Fruit fly (Drosophila melanogaster) whole organism, prepupa: ENCODE measurements around the gene CG17139.
A peak's percentile ranks its signal among the peaks of the same experiment; 100 is the strongest.

ENCODE experiments used
- CG11294 ChIP-seq: fragments of 200-800 bp; sonication (Bioruptor generic); IDR thresholded peaks from 2 replicates; pipeline ENCODE4 v1.3.6; 2022; ENCODE audit warnings: missing biosample characterization, missing genetic modification characterization
- CG11902 ChIP-seq: fragments of 200-800 bp; sonication (Bioruptor generic); optimal IDR thresholded peaks from 3 replicates; lab custom pipeline; 2016; ENCODE audit warnings: missing biosample characterization, missing genetic modification characterization
- CG15336 ChIP-seq: fragments of 200-800 bp; sonication (Bioruptor generic); IDR thresholded peaks from 2 replicates; pipeline ENCODE4 v1.3.6; 2022; ENCODE audit warnings: missing biosample characterization, missing genetic modification characterization
- CG1621 ChIP-seq: fragments of 200-800 bp; sonication (Bioruptor generic); optimal IDR thresholded peaks from 3 replicates; lab custom pipeline; 2018; ENCODE audit warnings: missing biosample characterization, mild to moderate bottlenecking, missing genetic modification characterization
- CG16779 ChIP-seq: fragments of 200-800 bp; sonication (Bioruptor generic); optimal IDR thresholded peaks from 3 replicates; lab custom pipeline; 2017; ENCODE audit warnings: missing biosample characterization, mild to moderate bottlenecking, missing genetic modification characterization
- CG3032 ChIP-seq: fragments of 200-800 bp; optimal IDR thresholded peaks from 2 replicates; lab custom pipeline; 2019; ENCODE audit warnings: missing biosample characterization, mild to moderate bottlenecking, missing genetic modification characterization, moderate library complexity
- CG31627 ChIP-seq: fragments of 200-800 bp; sonication (Bioruptor generic); optimal IDR thresholded peaks from 3 replicates; lab custom pipeline; 2016; ENCODE audit warnings: missing biosample characterization, missing genetic modification characterization
- CG3919 ChIP-seq: fragments of 200-800 bp; sonication (Bioruptor generic); optimal IDR thresholded peaks from 3 replicates; lab custom pipeline; 2016; ENCODE audit warnings: missing biosample characterization, missing genetic modification characterization
- CG4318 ChIP-seq: fragments of 200-800 bp; sonication (Bioruptor generic); optimal IDR thresholded peaks from 3 replicates; lab custom pipeline; 2017; ENCODE audit warnings: missing biosample characterization, mild to moderate bottlenecking, missing genetic modification characterization
- CG6163 ChIP-seq: fragments of 200-800 bp; sonication (Bioruptor generic); IDR thresholded peaks from 3 replicates; pipeline ENCODE4 v1.3.6; 2022; ENCODE audit warnings: missing biosample characterization, missing genetic modification characterization
- CG6792 ChIP-seq: fragments of 200-800 bp; sonication (Bioruptor generic); optimal IDR thresholded peaks from 3 replicates; lab custom pipeline; 2016; ENCODE audit warnings: missing biosample characterization, missing genetic modification characterization
- CG7368 ChIP-seq: fragments of 200-800 bp; sonication (Bioruptor generic); optimal IDR thresholded peaks from 3 replicates; lab custom pipeline; 2016; ENCODE audit warnings: missing biosample characterization, missing genetic modification characterization
- CG8319 ChIP-seq: fragments of 200-800 bp; sonication (Bioruptor generic); optimal IDR thresholded peaks from 3 replicates; lab custom pipeline; 2016; ENCODE audit warnings: missing biosample characterization, missing genetic modification characterization
- CG9139 ChIP-seq: fragments of 200-800 bp; sonication (Bioruptor generic); optimal IDR thresholded peaks from 3 replicates; lab custom pipeline; 2017; ENCODE audit warnings: missing biosample characterization, mild to moderate bottlenecking, missing genetic modification characterization
- Eip75B ChIP-seq: fragments of 200-800 bp; sonication (Bioruptor generic); optimal IDR thresholded peaks from 3 replicates; lab custom pipeline; 2016; ENCODE audit warnings: missing biosample characterization, missing genetic modification characterization
- Eip93F ChIP-seq: fragments of 200-800 bp; sonication (Bioruptor generic); optimal IDR thresholded peaks from 2 replicates; lab custom pipeline; 2016; ENCODE audit warnings: missing biosample characterization, mild to moderate bottlenecking, missing genetic modification characterization
- Ets21C ChIP-seq: fragments of 200-800 bp; sonication (Bioruptor generic); optimal IDR thresholded peaks from 3 replicates; lab custom pipeline; 2016; ENCODE audit warnings: missing biosample characterization, missing genetic modification characterization
- Ets96B ChIP-seq: fragments of 200-800 bp; optimal IDR thresholded peaks from 2 replicates; lab custom pipeline; 2019; ENCODE audit warnings: missing biosample characterization, mild to moderate bottlenecking, missing genetic modification characterization, moderate library complexity
- Hr39 ChIP-seq: fragments of 200-800 bp; sonication (Bioruptor generic); optimal IDR thresholded peaks from 2 replicates; lab custom pipeline; 2016; ENCODE audit warnings: missing biosample characterization, missing genetic modification characterization
- Hr4 ChIP-seq: fragments of 200-800 bp; sonication (Bioruptor generic); optimal IDR thresholded peaks from 3 replicates; lab custom pipeline; 2016; ENCODE audit warnings: missing biosample characterization, missing genetic modification characterization
- Lpt ChIP-seq: fragments of 200-800 bp; sonication (Bioruptor generic); optimal IDR thresholded peaks from 3 replicates; lab custom pipeline; 2016; ENCODE audit warnings: missing biosample characterization, missing genetic modification characterization
- Met ChIP-seq: fragments of 200-800 bp; sonication (Bioruptor generic); optimal IDR thresholded peaks from 3 replicates; lab custom pipeline; 2016; ENCODE audit warnings: missing biosample characterization, missing genetic modification characterization
- OdsH ChIP-seq: fragments of 200-800 bp; sonication (Bioruptor generic); optimal IDR thresholded peaks from 3 replicates; lab custom pipeline; 2016; ENCODE audit warnings: missing biosample characterization, missing genetic modification characterization
- Smox ChIP-seq: fragments of 200-800 bp; sonication (Bioruptor generic); optimal IDR thresholded peaks from 3 replicates; lab custom pipeline; 2016; ENCODE audit warnings: missing biosample characterization, missing genetic modification characterization
- Sox14 ChIP-seq: fragments of 200-800 bp; sonication (Bioruptor generic); optimal IDR thresholded peaks from 3 replicates; lab custom pipeline; 2016; ENCODE audit warnings: missing biosample characterization, missing genetic modification characterization
- Sox15 ChIP-seq: fragments of 200-800 bp; sonication (Bioruptor generic); optimal IDR thresholded peaks from 3 replicates; lab custom pipeline; 2016; ENCODE audit warnings: missing biosample characterization, missing genetic modification characterization
- achi ChIP-seq: fragments of 200-800 bp; sonication (Bioruptor generic); optimal IDR thresholded peaks from 3 replicates; lab custom pipeline; 2016; ENCODE audit warnings: missing biosample characterization, missing genetic modification characterization
- dac ChIP-seq: fragments of 200-800 bp; sonication (Bioruptor generic); optimal IDR thresholded peaks from 2 replicates; lab custom pipeline; 2017; ENCODE audit warnings: missing biosample characterization, mild to moderate bottlenecking, missing genetic modification characterization
- dsx ChIP-seq: fragments of 200-800 bp; optimal IDR thresholded peaks from 3 replicates; lab custom pipeline; 2019; ENCODE audit warnings: missing biosample characterization, mild to moderate bottlenecking, missing genetic modification characterization, moderate library complexity; ENCODE audit not compliant: poor library complexity, severe bottlenecking
- eg ChIP-seq: fragments of 200-800 bp; sonication (Bioruptor generic); IDR thresholded peaks from 3 replicates; pipeline ENCODE4 v1.3.6; 2022; ENCODE audit warnings: missing biosample characterization, missing genetic modification characterization
- esn ChIP-seq: fragments of 200-800 bp; sonication (Bioruptor generic); optimal IDR thresholded peaks from 2 replicates; lab custom pipeline; 2016; ENCODE audit warnings: missing biosample characterization, mild to moderate bottlenecking, missing genetic modification characterization, moderate library complexity
- fd85E ChIP-seq: fragments of 200-800 bp; sonication (Bioruptor generic); optimal IDR thresholded peaks from 3 replicates; lab custom pipeline; 2016; ENCODE audit warnings: missing biosample characterization, missing genetic modification characterization
- fkh ChIP-seq: fragments of 200-800 bp; sonication (Bioruptor generic); optimal IDR thresholded peaks from 3 replicates; lab custom pipeline; 2017; ENCODE audit warnings: missing biosample characterization, mild to moderate bottlenecking, missing genetic modification characterization, moderate library complexity
- lz ChIP-seq: fragments of 200-800 bp; sonication (Bioruptor generic); optimal IDR thresholded peaks from 3 replicates; lab custom pipeline; 2016; ENCODE audit warnings: missing biosample characterization, missing genetic modification characterization
- salr ChIP-seq, 2 experiments: fragments of 200-800 bp; sonication (Bioruptor generic); optimal IDR thresholded peaks; 3 replicates each; lab custom pipeline; 2016 to 2018; ENCODE audit warnings: missing biosample characterization in 2 of 2, missing genetic modification characterization in 2 of 2, mild to moderate bottlenecking in 1 of 2
- spab ChIP-seq: fragments of 200-800 bp; sonication (Bioruptor generic); optimal IDR thresholded peaks from 2 replicates; lab custom pipeline; 2017; ENCODE audit warnings: missing biosample characterization, mild to moderate bottlenecking, missing genetic modification characterization, missing genetic modification reagents
- ss ChIP-seq, 2 experiments: fragments of 200-800 bp; sonication (Bioruptor generic); optimal IDR thresholded peaks; 2 replicates in 1 of 2; 3 replicates in 1 of 2; lab custom pipeline; 2017 to 2018; ENCODE audit warnings: mild to moderate bottlenecking in 2 of 2, missing biosample characterization in 2 of 2, missing genetic modification characterization in 2 of 2, moderate library complexity in 1 of 2
- svp ChIP-seq: fragments of 200-800 bp; sonication (Bioruptor generic); peaks from one replicate; lab custom pipeline; 2016; ENCODE audit warnings: missing biosample characterization, missing genetic modification characterization
- topi ChIP-seq: fragments of 200-800 bp; sonication (Bioruptor generic); optimal IDR thresholded peaks from 3 replicates; lab custom pipeline; 2016; ENCODE audit warnings: missing biosample characterization, missing genetic modification characterization
- vri ChIP-seq: fragments of 200-800 bp; sonication (Bioruptor generic); optimal IDR thresholded peaks from 3 replicates; lab custom pipeline; 2016; ENCODE audit warnings: missing biosample characterization, mild to moderate bottlenecking, missing genetic modification characterization

CG17139 gene

DNA sequence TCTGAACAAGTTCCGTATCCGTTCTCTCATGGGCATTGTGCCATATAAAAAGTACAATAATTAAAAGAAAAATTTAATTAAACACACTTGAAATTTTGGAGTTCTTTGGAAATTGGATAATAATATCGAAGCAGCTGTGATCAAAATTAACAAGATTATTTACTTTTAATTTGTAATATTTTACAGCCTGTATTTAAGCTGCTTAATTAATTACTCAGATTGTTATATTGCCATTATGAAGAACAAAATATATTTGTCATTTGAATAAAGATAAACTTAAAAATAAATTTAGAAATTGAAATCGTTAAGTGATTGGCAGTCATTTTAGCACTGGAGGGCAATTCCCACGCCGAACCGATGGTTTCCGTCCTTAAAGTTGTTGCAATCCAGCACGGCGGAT is at the start of gene CG17139, which contains the start of gene CG17140:
CG17139 (minus strand) TSS at position 101 of the 400 bp plus-strand sequence.
CG17140 (minus strand) TSS at position 101 of the 400 bp plus-strand sequence.
- TF ChIP-seq CG8319 (GFP tag; lab: Kevin White, UChicago) (no peak), dsx (GFP tag; lab: Kevin White, UChicago) (no peak), achi (GFP tag; lab: Kevin White, UChicago) (no peak), Smox (no peak), Met (GFP tag; lab: Kevin White, UChicago) (no peak), CG3919 (no peak), Ets96B (tag; lab: Kevin White, UChicago) (no peak), Ets21C (GFP tag; lab: Kevin White, UChicago) (no peak), svp (GFP tag; lab: Kevin White, UChicago) (no peak)

DNA sequence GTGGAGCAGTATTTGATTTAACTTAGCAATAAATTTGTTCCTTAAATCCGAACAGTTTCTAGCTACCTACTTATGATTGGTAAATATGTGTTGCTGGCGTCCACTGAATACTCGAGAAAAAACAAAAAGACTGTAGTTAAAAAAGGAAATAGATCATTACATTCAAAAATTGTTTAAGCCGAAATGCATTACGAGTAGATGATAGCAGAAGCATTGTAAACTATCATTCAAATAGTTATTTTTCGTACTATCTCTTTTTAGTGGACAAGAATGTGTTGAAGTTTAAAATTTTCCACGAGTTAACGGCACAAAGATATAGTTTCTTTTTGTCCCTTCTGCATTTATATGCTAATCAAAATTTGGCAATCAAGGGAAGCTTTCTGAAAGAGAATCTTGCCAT is 43.4 kb upstream of the CG17139 start, which contains the start of gene CG14071:
CG14071 (minus strand) TSS at position 101 of the 400 bp plus-strand sequence.
- no peak for TF ChIP-seq CG8319 (GFP tag; lab: Kevin White, UChicago)
- TF ChIP-seq salr (GFP tag; optimal IDR thresholded peaks at IDR 0.05; lab: Kevin White, UChicago) = no peak
- TF ChIP-seq Lpt (GFP tag; lab: Kevin White, UChicago) = no peak
- TF ChIP-seq vri = no peak
- no peak for TF ChIP-seq Hr4
- no peak for TF ChIP-seq Sox14 (GFP tag; lab: Kevin White, UChicago)
- no peak for TF ChIP-seq OdsH (GFP tag; lab: Kevin White, UChicago)
- no peak for TF ChIP-seq fkh
- TF ChIP-seq, all 60 proteins: peak for 0

DNA sequence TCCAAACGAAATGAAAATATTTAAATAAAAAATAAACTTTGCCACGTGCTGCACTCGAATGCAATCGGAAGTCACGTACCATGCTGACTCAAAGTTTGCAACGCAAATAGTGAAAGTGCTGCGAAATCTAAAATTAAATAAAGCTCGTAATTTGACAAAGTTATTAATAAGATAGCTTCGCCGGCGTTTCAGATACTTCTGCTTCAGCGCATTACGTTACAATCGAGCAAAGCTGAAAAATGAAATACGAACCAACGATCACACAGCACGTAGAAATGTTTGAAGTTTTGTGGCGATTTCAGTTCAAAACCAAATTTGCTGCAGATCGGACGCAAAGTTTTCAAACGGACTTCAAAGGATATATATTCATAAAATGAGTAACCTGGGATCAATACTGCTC is 24.4 kb upstream of the CG17139 start, which contains the start of gene CG12517:
CG12517 (plus strand) TSS at position 301 of the 400 bp plus-strand sequence.
- TF ChIP-seq ss (GFP tag; optimal IDR thresholded peaks at IDR 0.05; lab: Kevin White, UChicago) = no peak
- no peak for TF ChIP-seq CG3032 (tag; lab: Kevin White, UChicago)
- no peak for TF ChIP-seq CG9139 (GFP tag; lab: Kevin White, UChicago)
- TF ChIP-seq eg (GFP tag; lab: Robert Waterston, UW) = no peak
- TF ChIP-seq CG6163 (GFP tag; lab: Robert Waterston, UW) = no peak
- no peak for TF ChIP-seq Sox15 (GFP tag; lab: Kevin White, UChicago)
- TF ChIP-seq CG11294 (GFP tag; lab: Robert Waterston, UW) = no peak
- TF ChIP-seq Lpt (GFP tag; lab: Kevin White, UChicago) = no peak
- TF ChIP-seq CG8319 (GFP tag; lab: Kevin White, UChicago) = no peak
- TF ChIP-seq CG15336 (GFP tag; lab: Robert Waterston, UW) = no peak
- no peak for TF ChIP-seq lz (GFP tag; lab: Kevin White, UChicago)
- no peak for TF ChIP-seq vri
- TF ChIP-seq CG4318 (GFP tag; lab: Kevin White, UChicago) = no peak
- TF ChIP-seq CG7368 = no peak

DNA sequence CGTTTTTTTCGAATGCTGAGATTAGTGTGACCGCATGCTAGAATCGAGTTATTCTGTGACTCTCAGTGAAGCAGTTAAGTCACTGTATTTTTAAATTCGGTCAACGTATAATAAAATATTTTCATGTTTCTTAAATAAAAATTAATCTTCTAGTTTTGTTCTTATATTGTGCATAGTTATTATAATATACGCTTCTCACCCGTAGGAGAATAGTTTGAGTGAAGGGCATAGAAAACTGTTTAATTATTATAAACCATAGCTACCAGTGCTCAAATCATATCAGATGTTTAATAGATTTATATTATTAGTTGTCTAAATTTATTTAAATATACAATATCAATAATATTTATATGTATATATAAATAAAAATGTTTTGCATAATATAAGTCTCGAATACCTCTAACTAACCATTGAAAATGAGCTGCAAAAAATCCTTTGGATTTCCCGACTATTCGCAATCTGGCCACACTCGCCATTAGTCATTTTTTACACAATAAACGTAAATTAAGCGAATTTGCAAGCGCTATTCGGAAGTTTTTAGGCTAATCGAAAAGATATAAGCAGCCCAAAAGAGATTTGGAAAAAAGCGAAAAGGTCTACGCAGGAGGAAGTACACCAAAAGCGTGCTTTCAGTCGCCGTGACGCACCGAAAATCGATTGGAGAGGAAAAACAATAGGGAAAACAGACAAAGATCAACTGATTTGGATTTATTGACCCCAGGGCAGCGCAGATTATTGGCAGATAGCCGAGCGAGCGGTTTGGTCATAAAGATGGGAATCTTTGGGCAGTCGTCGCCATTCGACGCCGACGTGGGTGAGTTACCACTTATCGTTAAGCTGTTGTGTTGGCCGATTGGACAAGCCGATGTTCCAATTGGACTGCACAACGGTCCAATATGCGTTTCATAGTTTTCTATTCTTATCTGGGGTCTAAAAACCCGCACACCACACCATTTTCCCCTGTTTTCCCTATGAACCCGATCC is 12.9 kb upstream of the CG17139 start, which contains the start of the genes aurB and Stam:
aurB (minus strand) TSS at position 31 of the 984 bp plus-strand sequence.
Stam (plus strand) TSS at position 473 of the 984 bp plus-strand sequence.
- TF ChIP-seq CG16779 (tag; lab: Kevin White, UChicago) (no peak), vri (peak; percentile 10), CG4318 (GFP tag; lab: Kevin White, UChicago) (no peak), ss (GFP tag; optimal IDR thresholded peaks at IDR 0.05; lab: Kevin White, UChicago) (peak in 1 of 2 experiments; percentile 24), CG9139 (GFP tag; lab: Kevin White, UChicago) (no peak), CG6792 (GFP tag; lab: Kevin White, UChicago) (peak; percentile 15), topi (no peak), CG8319 (GFP tag; lab: Kevin White, UChicago) (no peak), Eip93F (GFP tag; lab: Kevin White, UChicago) (no peak), dsx (GFP tag; lab: Kevin White, UChicago) (peak; percentile 39), Hr4 (peak; percentile 53), dac (GFP tag; lab: Kevin White, UChicago) (no peak), CG11294 (GFP tag; lab: Robert Waterston, UW) (no peak), CG11902 (GFP tag; lab: Kevin White, UChicago) (no peak), CG1621 (tag; lab: Kevin White, UChicago) (no peak), lz (GFP tag; lab: Kevin White, UChicago) (peak; percentile 25), CG7368 (peak; percentile 19), esn (peak; percentile 46), fd85E (GFP tag; lab: Kevin White, UChicago) (no peak), Lpt (GFP tag; lab: Kevin White, UChicago) (no peak), spab (GFP tag; lab: Kevin White, UChicago) (no peak), OdsH (GFP tag; lab: Kevin White, UChicago) (peak; percentile 62), Sox15 (GFP tag; lab: Kevin White, UChicago) (no peak), Ets96B (tag; lab: Kevin White, UChicago) (peak; percentile 45), Eip75B (GFP tag; lab: Kevin White, UChicago) (no peak), Hr39 (peak; percentile 6), CG3032 (tag; lab: Kevin White, UChicago) (peak; percentile 59), CG31627 (GFP tag; lab: Kevin White, UChicago) (peak; percentile 15)
